Worm (Caenorhabditis elegans) whole organism, L4 larva: ENCODE measurements around the gene str-252.

Source experiments
- ces-1 ChIP-seq: fragments of 150-350 bp; sonication (generic microtip); optimal IDR thresholded peaks from 4 replicates; lab custom pipeline; 2014; ENCODE audit warnings: missing biosample characterization, missing genetic modification reagents, missing genetic modification characterization
- nhr-237 ChIP-seq: sonication (generic microtip); optimal IDR thresholded peaks from 2 replicates; lab custom pipeline; 2017; ENCODE audit warnings: missing biosample characterization, missing genetic modification characterization
- snpc-4 ChIP-seq: fragments of 150-350 bp; optimal IDR thresholded peaks from 2 replicates; lab custom pipeline; 2014; ENCODE audit warnings: missing biosample characterization, missing genetic modification characterization

ce11 chrV:13963279-13963976 lies 47.1 kb downstream of the str-252 start, which contains the start of gene sao-1:
- no peak for TF ChIP-seq ces-1 (GFP tag; lab: Kevin White, UChicago)
- no peak for TF ChIP-seq snpc-4 (tag; lab: Kevin White, UChicago)
- no peak for TF ChIP-seq nhr-237
